Fruit fly (Drosophila melanogaster) whole organism, embryonic: ENCODE measurements around the gene Gk2.

Experiments used
- Abd-B ChIP-seq: fragments of 200-800 bp; sonication (Bioruptor generic); optimal IDR thresholded peaks from 2 replicates; lab custom pipeline; 2018; ENCODE audit warnings: missing biosample characterization, mild to moderate bottlenecking, missing genetic modification characterization, moderate library complexity
- Antp ChIP-seq: fragments of 200-800 bp; sonication (Bioruptor generic); optimal IDR thresholded peaks from 3 replicates; lab custom pipeline; 2016; ENCODE audit warnings: missing biosample characterization, missing genetic modification characterization
- Atf-2 ChIP-seq: fragments of 200-800 bp; sonication (Bioruptor generic); optimal IDR thresholded peaks from 2 replicates; lab custom pipeline; 2016; ENCODE audit warnings: missing biosample characterization, missing genetic modification characterization
- Atf6 ChIP-seq: fragments of 200-800 bp; sonication (Bioruptor generic); IDR thresholded peaks from 2 replicates; pipeline ENCODE4 v1.3.6; 2022; ENCODE audit warnings: missing biosample characterization, missing genetic modification characterization
- Bteb2 ChIP-seq: fragments of 200-800 bp; sonication (Bioruptor generic); optimal IDR thresholded peaks from 2 replicates; lab custom pipeline; 2016; ENCODE audit warnings: missing biosample characterization, missing genetic modification characterization
- CG10462 ChIP-seq: fragments of 200-800 bp; sonication (Bioruptor generic); optimal IDR thresholded peaks from 2 replicates; lab custom pipeline; 2016; ENCODE audit warnings: missing biosample characterization, missing genetic modification characterization
- CG10654 ChIP-seq: fragments of 200-800 bp; sonication (Bioruptor generic); optimal IDR thresholded peaks from 2 replicates; lab custom pipeline; 2016; ENCODE audit warnings: missing biosample characterization, missing genetic modification characterization
- CG11085 ChIP-seq: fragments of 200-800 bp; sonication (Bioruptor generic); IDR thresholded peaks from 2 replicates; pipeline ENCODE4 v1.3.6; 2022; ENCODE audit warnings: missing biosample characterization, missing genetic modification characterization
- CG11560 ChIP-seq: fragments of 200-800 bp; sonication (Bioruptor generic); IDR thresholded peaks from 3 replicates; pipeline ENCODE4 v1.3.6; 2022; ENCODE audit warnings: missing biosample characterization, missing genetic modification characterization
- CG12219 ChIP-seq: fragments of 200-800 bp; sonication (Bioruptor generic); optimal IDR thresholded peaks from 3 replicates; lab custom pipeline; 2018; ENCODE audit warnings: missing biosample characterization, mild to moderate bottlenecking, missing genetic modification characterization
- CG13296 ChIP-seq: fragments of 200-800 bp; sonication (Bioruptor generic); optimal IDR thresholded peaks from 3 replicates; lab custom pipeline; 2018; ENCODE audit warnings: missing biosample characterization, mild to moderate bottlenecking, missing genetic modification characterization
- CG13775 ChIP-seq: fragments of 200-800 bp; sonication (Bioruptor generic); optimal IDR thresholded peaks from 3 replicates; lab custom pipeline; 2017; ENCODE audit warnings: missing biosample characterization, mild to moderate bottlenecking, missing genetic modification characterization
- CG14050 ChIP-seq: fragments of 200-800 bp; sonication (Bioruptor generic); IDR thresholded peaks from 3 replicates; pipeline ENCODE4 v1.3.6; 2022; ENCODE audit warnings: missing biosample characterization, missing genetic modification characterization
- CG15514 ChIP-seq: fragments of 200-800 bp; sonication (Bioruptor generic); optimal IDR thresholded peaks from 3 replicates; lab custom pipeline; 2017; ENCODE audit warnings: missing biosample characterization, missing genetic modification characterization, mild to moderate bottlenecking, moderate library complexity, missing genetic modification reagents
- CG16779 ChIP-seq: fragments of 200-800 bp; sonication (Bioruptor generic); IDR thresholded peaks from 2 replicates; pipeline ENCODE4 v1.3.6; 2022; ENCODE audit warnings: missing biosample characterization, missing genetic modification characterization
- CG3838 ChIP-seq: fragments of 200-800 bp; sonication (Bioruptor generic); optimal IDR thresholded peaks from 3 replicates; lab custom pipeline; 2016; ENCODE audit warnings: missing biosample characterization, missing genetic modification characterization
- CG9215 ChIP-seq: fragments of 200-800 bp; sonication (Bioruptor generic); IDR thresholded peaks from 2 replicates; pipeline ENCODE4 v1.3.6; 2022; ENCODE audit warnings: missing biosample characterization, missing genetic modification characterization
- CkIIα-i1 ChIP-seq: fragments of 200-800 bp; sonication (Bioruptor generic); IDR thresholded peaks from 2 replicates; pipeline ENCODE4 v1.3.6; 2022; ENCODE audit warnings: missing biosample characterization, missing genetic modification characterization
- Dref ChIP-seq: fragments of 200-800 bp; sonication (Bioruptor generic); IDR thresholded peaks from 2 replicates; pipeline ENCODE4 v1.3.6; 2022; ENCODE audit warnings: missing biosample characterization, missing genetic modification characterization
- E2f1 ChIP-seq: fragments of 200-800 bp; sonication (Bioruptor generic); IDR thresholded peaks from 2 replicates; pipeline ENCODE4 v1.3.6; 2022; ENCODE audit warnings: missing biosample characterization, missing genetic modification characterization
- Hand ChIP-seq: fragments of 200-800 bp; sonication (Bioruptor generic); optimal IDR thresholded peaks from 2 replicates; lab custom pipeline; 2017; ENCODE audit warnings: mild to moderate bottlenecking, missing biosample characterization, missing genetic modification reagents, missing genetic modification characterization
- Hmr ChIP-seq: fragments of 200-800 bp; sonication (Bioruptor generic); optimal IDR thresholded peaks from 3 replicates; lab custom pipeline; 2017; ENCODE audit warnings: mild to moderate bottlenecking, missing biosample characterization, missing genetic modification reagents, missing genetic modification characterization
- Hr3 ChIP-seq: fragments of 200-800 bp; sonication (Bioruptor generic); optimal IDR thresholded peaks from 3 replicates; lab custom pipeline; 2016; ENCODE audit warnings: missing biosample characterization, missing genetic modification characterization
- Hsf ChIP-seq: fragments of 200-800 bp; sonication (Bioruptor generic); optimal IDR thresholded peaks from 3 replicates; lab custom pipeline; 2016; ENCODE audit warnings: missing biosample characterization, missing genetic modification characterization
- Jarid2 ChIP-seq: fragments of 200-800 bp; sonication (Bioruptor generic); optimal IDR thresholded peaks from 3 replicates; lab custom pipeline; 2017; ENCODE audit warnings: mild to moderate bottlenecking, missing biosample characterization, missing genetic modification reagents, missing genetic modification characterization
- Med ChIP-seq: fragments of 200-800 bp; sonication (Bioruptor generic); peaks from one replicate; lab custom pipeline; 2016; ENCODE audit warnings: missing biosample characterization, missing genetic modification characterization, mild to moderate bottlenecking, inconsistent platforms, moderate library complexity
- NFAT ChIP-seq: fragments of 200-800 bp; sonication (Bioruptor generic); IDR thresholded peaks from 2 replicates; pipeline ENCODE4 v1.3.6; 2022; ENCODE audit warnings: missing biosample characterization, missing genetic modification characterization
- Nf-YC ChIP-seq: fragments of 200-800 bp; optimal IDR thresholded peaks from 3 replicates; lab custom pipeline; 2019; ENCODE audit warnings: missing biosample characterization, mild to moderate bottlenecking, missing genetic modification characterization, moderate library complexity
- Taf1 ChIP-seq: fragments of 200-800 bp; sonication (Bioruptor generic); IDR thresholded peaks from 2 replicates; pipeline ENCODE4 v1.3.6; 2022; ENCODE audit warnings: missing biosample characterization, missing genetic modification characterization
- Usf ChIP-seq: fragments of 200-800 bp; sonication (Bioruptor generic); optimal IDR thresholded peaks from 2 replicates; lab custom pipeline; 2017; ENCODE audit warnings: missing genotype, missing biosample characterization, missing genetic modification characterization
- ase ChIP-seq: fragments of 200-800 bp; sonication (Bioruptor generic); IDR thresholded peaks from 3 replicates; pipeline ENCODE4 v1.3.6; 2022; ENCODE audit warnings: missing biosample characterization, missing genetic modification characterization
- bab2 ChIP-seq: fragments of 200-800 bp; sonication (Bioruptor generic); optimal IDR thresholded peaks from 2 replicates; lab custom pipeline; 2016; ENCODE audit warnings: missing biosample characterization, missing genetic modification characterization
- bsh ChIP-seq, 2 experiments: fragments of 200-800 bp; sonication (Bioruptor generic); optimal IDR thresholded peaks; 2 replicates each; lab custom pipeline; 2017 to 2018; ENCODE audit warnings: mild to moderate bottlenecking in 2 of 2, missing biosample characterization in 2 of 2, missing genetic modification characterization in 2 of 2, moderate library complexity in 1 of 2
- cato ChIP-seq: fragments of 200-800 bp; sonication (Bioruptor generic); optimal IDR thresholded peaks from 2 replicates; lab custom pipeline; 2016; ENCODE audit warnings: missing biosample characterization, missing genetic modification characterization, borderline replicate concordance
- ems ChIP-seq: fragments of 200-800 bp; sonication (Bioruptor generic); optimal IDR thresholded peaks from 3 replicates; lab custom pipeline; 2016; ENCODE audit warnings: missing biosample characterization, missing genetic modification characterization
- fd3F ChIP-seq: fragments of 200-800 bp; sonication (Bioruptor generic); optimal IDR thresholded peaks from 2 replicates; lab custom pipeline; 2018; ENCODE audit warnings: missing biosample characterization, mild to moderate bottlenecking, missing genetic modification characterization, moderate library complexity
- jing ChIP-seq: fragments of 200-800 bp; sonication (Bioruptor generic); optimal IDR thresholded peaks from 2 replicates; lab custom pipeline; 2018; ENCODE audit warnings: missing biosample characterization, mild to moderate bottlenecking, missing genetic modification characterization
- kay ChIP-seq: fragments of 200-800 bp; sonication (Bioruptor generic); optimal IDR thresholded peaks from 2 replicates; lab custom pipeline; 2016; ENCODE audit warnings: missing biosample characterization, missing genetic modification characterization
- lilli ChIP-seq: fragments of 200-800 bp; sonication (Bioruptor generic); optimal IDR thresholded peaks from 3 replicates; lab custom pipeline; 2016; ENCODE audit warnings: missing biosample characterization, missing genetic modification characterization
- maf-S ChIP-seq: fragments of 200-800 bp; sonication (Bioruptor generic); optimal IDR thresholded peaks from 2 replicates; lab custom pipeline; 2016; ENCODE audit warnings: missing biosample characterization, missing genetic modification characterization
- p53 ChIP-seq: fragments of 200-800 bp; sonication (Bioruptor generic); optimal IDR thresholded peaks from 2 replicates; lab custom pipeline; 2016; ENCODE audit warnings: missing biosample characterization, missing genetic modification characterization
- pzg ChIP-seq: fragments of 200-800 bp; sonication (Bioruptor generic); optimal IDR thresholded peaks from 3 replicates; lab custom pipeline; 2018; ENCODE audit warnings: missing biosample characterization, mild to moderate bottlenecking, missing genetic modification characterization, moderate library complexity
- seq ChIP-seq: fragments of 200-800 bp; sonication (Bioruptor generic); IDR thresholded peaks from 2 replicates; pipeline ENCODE4 v1.3.6; 2022; ENCODE audit warnings: missing biosample characterization, missing genetic modification characterization
- sisA ChIP-seq: fragments of 200-800 bp; sonication (Bioruptor generic); IDR thresholded peaks from 2 replicates; pipeline ENCODE4 v1.3.6; 2022; ENCODE audit warnings: missing biosample characterization, missing genetic modification characterization
- slp2 ChIP-seq: fragments of 200-800 bp; sonication (Bioruptor generic); optimal IDR thresholded peaks from 2 replicates; lab custom pipeline; 2016; ENCODE audit warnings: missing biosample characterization, missing genetic modification characterization
- so ChIP-seq: fragments of 200-800 bp; sonication (Bioruptor generic); IDR thresholded peaks from 3 replicates; pipeline ENCODE4 v1.3.6; 2022; ENCODE audit warnings: missing biosample characterization, missing genetic modification characterization
- ssp ChIP-seq: fragments of 200-800 bp; sonication (Bioruptor generic); IDR thresholded peaks from 2 replicates; pipeline ENCODE4 v1.3.6; 2022; ENCODE audit warnings: missing biosample characterization, missing genetic modification characterization
- trh ChIP-seq: fragments of 200-800 bp; sonication (Bioruptor generic); optimal IDR thresholded peaks from 2 replicates; lab custom pipeline; 2016; ENCODE audit warnings: missing biosample characterization, missing genetic modification characterization
- wek ChIP-seq: fragments of 200-800 bp; sonication (Bioruptor generic); optimal IDR thresholded peaks from 3 replicates; lab custom pipeline; 2018; ENCODE audit warnings: missing biosample characterization, mild to moderate bottlenecking, missing genetic modification characterization, moderate library complexity
- yki ChIP-seq: fragments of >200 bp; optimal IDR thresholded peaks from 3 replicates; lab custom pipeline; 2018

Gk2 gene

DNA sequence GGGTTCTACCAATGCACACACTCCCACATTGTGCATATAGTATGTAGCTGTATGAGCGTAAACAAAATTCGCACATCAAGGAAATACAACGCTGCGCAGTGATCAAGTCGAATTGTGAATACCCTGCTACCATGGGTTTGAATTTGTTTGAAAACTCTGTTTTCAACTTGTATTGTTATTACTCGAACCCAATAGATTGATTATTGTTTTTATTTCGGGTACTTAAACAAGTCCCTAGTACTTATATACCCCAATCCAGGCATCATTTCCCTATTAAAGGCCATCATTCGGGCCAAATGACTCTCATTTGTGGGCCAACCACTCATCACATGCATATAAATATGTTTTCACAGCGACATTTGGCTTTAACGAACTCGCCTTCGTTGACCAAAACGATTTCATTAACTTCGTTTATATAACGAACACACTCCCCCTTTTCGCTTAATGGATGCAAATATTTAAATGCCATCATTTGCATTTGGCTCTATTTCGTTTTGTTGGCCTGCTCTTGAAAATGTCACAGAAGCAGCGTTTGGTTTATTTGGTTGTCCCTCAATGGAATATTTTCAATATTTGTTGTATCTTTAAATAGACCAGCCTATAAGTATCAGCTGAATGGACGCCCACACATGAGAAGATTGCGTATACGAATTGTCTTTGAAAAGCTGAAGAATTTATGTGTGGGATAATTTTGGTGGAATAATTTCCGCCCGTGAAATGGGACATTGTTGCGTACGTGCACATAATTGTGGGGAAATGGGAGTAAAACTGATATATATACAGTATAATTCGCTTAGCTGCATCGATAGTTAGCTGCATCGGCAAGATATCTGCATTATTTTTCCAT is 2.1 kb downstream of the Gk2 start (continued):
- TF ChIP-seq wek (GFP tag; lab: Kevin White, UChicago) (peak; percentile 17), CG11560 (tag; lab: Robert Waterston, UW) (peak; percentile 45; the same call in 1 of the 3 replicates), seq (GFP tag; lab: Robert Waterston, UW) (peak; percentile 82), CG14050 (GFP tag; lab: Robert Waterston, UW) (peak; percentile 73; the same call in 2 of the 3 replicates), CG13775 (no peak), so (GFP tag; lab: Robert Waterston, UW) (peak; percentile 81), cato (GFP tag; lab: Kevin White, UChicago) (peak; percentile 27), Med (GFP tag; lab: Kevin White, UChicago) (peak; percentile 95), CG15514 (GFP tag; lab: Kevin White, UChicago) (no peak), sisA (peak; percentile 71), Hand (GFP tag; lab: Kevin White, UChicago) (no peak), yki (lab: Kevin White, UChicago) (no peak), Antp (GFP tag; lab: Kevin White, UChicago) (peak; percentile 57), Hmr (GFP tag; lab: Kevin White, UChicago) (peak; percentile 29), jing (GFP tag; lab: Kevin White, UChicago) (peak; percentile 50), CG3838 (GFP tag; lab: Kevin White, UChicago) (no peak), Dref (GFP tag; lab: Robert Waterston, UW) (no peak), E2f1 (GFP tag; lab: Robert Waterston, UW) (peak; percentile 72), Taf1 (GFP tag; lab: Robert Waterston, UW) (no peak; the same call in 1 of the 2 replicates), Nf-YC (tag; lab: Kevin White, UChicago) (peak; percentile 36), ssp (GFP tag; lab: Robert Waterston, UW) (peak; percentile 61), CG10462 (GFP tag; lab: Kevin White, UChicago) (peak; percentile 0), kay (GFP tag; lab: Kevin White, UChicago) (peak; percentile 37), Abd-B (GFP tag; lab: Kevin White, UChicago) (peak; percentile 73), ems (GFP tag; lab: Kevin White, UChicago) (peak; percentile 63), trh (peak; percentile 57), CG13296 (peak; percentile 46), NFAT (GFP tag; lab: Robert Waterston, UW) (peak; percentile 60; the same call in 1 of the 2 replicates), CG9215 (GFP tag; lab: Robert Waterston, UW) (peak; percentile 52; the same call in 1 of the 2 replicates), CG16779 (GFP tag; lab: Robert Waterston, UW) (no peak), Atf6 (GFP tag; lab: Robert Waterston, UW) (peak; percentile 78), Jarid2 (GFP tag; lab: Kevin White, UChicago) (no peak), slp2 (peak; percentile 36), Hsf (peak; percentile 72), p53 (GFP tag; lab: Kevin White, UChicago) (peak; percentile 25), ase (GFP tag; lab: Robert Waterston, UW) (peak; percentile 85; the same call in 2 of the 3 replicates), Atf-2 (GFP tag; lab: Kevin White, UChicago) (peak; percentile 40), maf-S (peak; percentile 48), lilli (GFP tag; lab: Kevin White, UChicago) (peak; percentile 78), Hr3 (GFP tag; lab: Kevin White, UChicago) (peak; percentile 59), CkIIα-i1 (GFP tag; lab: Robert Waterston, UW) (no peak), CG12219 (GFP tag; lab: Kevin White, UChicago) (peak; percentile 73), fd3F (GFP tag; lab: Kevin White, UChicago) (peak; percentile 72), bsh (GFP tag; optimal IDR thresholded peaks at IDR 0.05; lab: Kevin White, UChicago) (peak in 1 of 2 experiments; percentile 30), pzg (no peak), Usf (GFP tag; lab: Kevin White, UChicago) (peak; percentile 26), bab2 (GFP tag; lab: Kevin White, UChicago) (peak; percentile 60), CG10654 (GFP tag; lab: Kevin White, UChicago) (no peak), Bteb2 (GFP tag; lab: Kevin White, UChicago) (peak; percentile 65), CG11085 (GFP tag; lab: Robert Waterston, UW) (peak; percentile 67; the same call in 1 of the 2 replicates)
